Worm (Caenorhabditis elegans): ENCODE measurements around the gene unc-44.

- no peak for TF ChIP-seq peb-1 (tag; optimal IDR thresholded peaks at IDR 0.05)
- TF ChIP-seq fos-1 (tag; optimal IDR thresholded peaks at IDR 0.05) = no peak
- no peak for TF ChIP-seq mab-5 (tag; optimal IDR thresholded peaks at IDR 0.05)
- TF ChIP-seq ztf-11 (tag; optimal IDR thresholded peaks at IDR 0.05) = no peak
- TF ChIP-seq ztf-4 (tag; optimal IDR thresholded peaks at IDR 0.05) = no peak
- TF ChIP-seq ZK546.5 (tag; optimal IDR thresholded peaks at IDR 0.05) = no peak
- no peak for TF ChIP-seq elt-3 (tag; optimal IDR thresholded peaks at IDR 0.05)
These were observed 65.3 kb downstream of the unc-44 start, which contains the start of gene kcc-2 for ce11 chrIV:6040676-6041075.

All from whole organism, L2 larva.